Fruit fly (Drosophila melanogaster): Measurements from ENCODE around the gene CG18171.

CG18171 gene

DNA sequence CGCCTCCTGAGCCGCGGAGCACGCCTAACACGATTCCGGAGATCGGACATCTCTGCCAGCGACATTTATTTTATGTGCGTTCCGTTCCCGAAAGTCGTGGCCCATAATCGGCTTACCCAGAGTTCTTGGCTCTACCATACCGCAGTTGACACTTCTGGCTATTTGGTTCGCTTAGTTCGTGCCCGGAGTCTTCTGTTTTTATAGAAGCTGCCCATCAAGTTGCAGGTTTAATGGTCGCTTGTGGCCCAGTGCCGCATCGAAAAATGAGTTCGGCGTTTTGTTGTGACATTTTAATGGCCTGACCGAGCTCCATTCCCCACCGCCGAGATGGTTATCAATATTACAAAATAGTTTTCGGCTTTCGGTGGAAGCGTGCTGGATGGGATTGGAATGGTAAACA lies 46.7 kb downstream of the CG18171 start:
- no peak for TF ChIP-seq br (GFP tag; optimal IDR thresholded peaks at IDR 0.05)
- no peak for TF ChIP-seq Dif (GFP tag; optimal IDR thresholded peaks at IDR 0.05; ENCODE audit: partially characterized antibody)
- TF ChIP-seq fru (GFP tag; optimal IDR thresholded peaks at IDR 0.05) = no peak
- TF ChIP-seq woc (GFP tag; optimal IDR thresholded peaks at IDR 0.05) = no peak
- no peak for TF ChIP-seq dmrt93B (GFP tag; optimal IDR thresholded peaks at IDR 0.05)
- no peak for TF ChIP-seq Sp1 (GFP tag; optimal IDR thresholded peaks at IDR 0.05)
- no peak for TF ChIP-seq Mio (GFP tag; optimal IDR thresholded peaks at IDR 0.05)
- no peak for TF ChIP-seq rgr (GFP tag; optimal IDR thresholded peaks at IDR 0.05)
- TF ChIP-seq CG9705 (GFP tag; optimal IDR thresholded peaks at IDR 0.05) = no peak
- TF ChIP-seq dsf (GFP tag; optimal IDR thresholded peaks at IDR 0.05; ENCODE audit: borderline replicate concordance) = no peak

- TF ChIP-seq CrebA (GFP tag; optimal IDR thresholded peaks at IDR 0.05; ENCODE audit: borderline replicate concordance) (no peak), pan (optimal IDR thresholded peaks at IDR 0.05) (no peak), Dfd (GFP tag; optimal IDR thresholded peaks at IDR 0.05) (no peak), tai (GFP tag; optimal IDR thresholded peaks at IDR 0.05) (no peak), Vsx2 (GFP tag; optimal IDR thresholded peaks at IDR 0.05; ENCODE audit: partially characterized antibody) (no peak), Hr83 (GFP tag; optimal IDR thresholded peaks at IDR 0.05; ENCODE audit: poor library complexity, severe bottlenecking) (no peak), dl (GFP tag; optimal IDR thresholded peaks at IDR 0.05; ENCODE audit: insufficient read depth in 1 of 2, partially characterized antibody in 2 of 2) (no peak)
Observed at dm6 chr3L:1675242-1675641, 47.7 kb downstream of the CG18171 start.

DNA sequence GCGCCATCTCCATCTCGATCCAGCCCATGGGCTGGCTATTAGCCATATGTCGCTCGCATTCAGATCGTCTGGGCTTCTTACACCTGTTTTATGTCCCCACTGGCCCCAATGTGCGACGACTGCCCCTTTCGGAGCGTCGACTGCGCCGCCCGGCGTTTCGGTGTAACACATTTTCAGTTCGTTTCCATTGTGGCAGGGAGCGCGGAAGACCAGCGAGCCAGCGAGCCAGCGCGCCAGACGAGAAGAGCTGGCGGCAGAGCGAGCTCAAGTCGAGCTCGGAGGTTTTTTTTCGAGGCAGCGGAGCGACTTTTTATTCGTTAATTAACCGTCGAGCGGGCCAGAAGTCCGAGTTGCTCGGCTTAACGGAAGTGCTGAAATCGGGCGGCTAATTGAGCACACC lies 48.6 kb downstream of the CG18171 start, which contains the start of gene CG7991:
Gene CG7991 (plus strand): TSS at position 329 of the 400 bp plus-strand sequence.
- TF ChIP-seq brk (GFP tag; optimal IDR thresholded peaks at IDR 0.05) = no peak
- TF ChIP-seq ey (GFP tag; optimal IDR thresholded peaks at IDR 0.05) = no peak
- TF ChIP-seq woc (GFP tag; optimal IDR thresholded peaks at IDR 0.05) = no peak
- TF ChIP-seq pan (optimal IDR thresholded peaks at IDR 0.05) = no peak
- TF ChIP-seq CG32264 (GFP tag; optimal IDR thresholded peaks at IDR 0.05) = no peak
- TF ChIP-seq Dif (GFP tag; optimal IDR thresholded peaks at IDR 0.05; ENCODE audit: partially characterized antibody) = no peak
- no peak for TF ChIP-seq sv (GFP tag; optimal IDR thresholded peaks at IDR 0.05)
- TF ChIP-seq Jra (GFP tag; optimal IDR thresholded peaks at IDR 0.05) = no peak
- TF ChIP-seq Hr78 (GFP tag; optimal IDR thresholded peaks at IDR 0.05) = no peak
- no peak for TF ChIP-seq usp (GFP tag; optimal IDR thresholded peaks at IDR 0.05)
- no peak for TF ChIP-seq CG9705 (GFP tag; optimal IDR thresholded peaks at IDR 0.05)
- no peak for TF ChIP-seq Dfd (GFP tag; optimal IDR thresholded peaks at IDR 0.05)
- no peak for TF ChIP-seq br (GFP tag; optimal IDR thresholded peaks at IDR 0.05)
- TF ChIP-seq foxo (GFP tag; optimal IDR thresholded peaks at IDR 0.05) = no peak
- no peak for TF ChIP-seq Abd-B (GFP tag; optimal IDR thresholded peaks at IDR 0.05)
- no peak for TF ChIP-seq Hnf4 (GFP tag; optimal IDR thresholded peaks at IDR 0.05)
- TF ChIP-seq GATAd (GFP tag; optimal IDR thresholded peaks at IDR 0.05) = no peak
- no peak for TF ChIP-seq CrebA (GFP tag; optimal IDR thresholded peaks at IDR 0.05; ENCODE audit: borderline replicate concordance)

DNA sequence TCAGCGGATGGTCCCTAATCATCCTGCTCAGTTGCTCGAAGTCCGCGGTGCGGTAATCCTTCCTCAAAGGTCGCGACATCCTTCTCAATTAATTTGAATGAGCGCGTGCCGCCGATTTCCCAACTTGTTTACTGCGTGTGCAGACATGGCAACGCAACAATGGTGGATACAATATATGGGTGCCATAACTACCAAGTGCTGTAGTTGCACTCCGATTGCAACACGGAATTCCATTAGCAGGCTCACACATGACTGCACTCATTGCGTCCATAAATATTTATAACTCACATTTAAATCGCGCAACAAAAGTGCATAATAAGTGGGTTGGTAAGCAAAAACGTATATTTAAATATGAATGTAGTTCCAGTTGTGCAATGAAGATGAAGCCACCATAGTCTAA lies 50.3 kb downstream of the CG18171 start, which contains the start of gene CG13930:
Gene CG13930 (minus strand): TSS at position 101 of the 400 bp plus-strand sequence.
- TF ChIP-seq GATAd (GFP tag; optimal IDR thresholded peaks at IDR 0.05) (no peak), brk (GFP tag; optimal IDR thresholded peaks at IDR 0.05) (no peak), CG9705 (GFP tag; optimal IDR thresholded peaks at IDR 0.05) (no peak), N (GFP tag; optimal IDR thresholded peaks at IDR 0.05) (no peak)
